Worm (Caenorhabditis elegans): Measurements from ENCODE around the gene K06B4.4.
"Not testable (repeated sequence)": the region's sequence is repeated elsewhere in the genome, so short reads cannot be mapped to it uniquely, and the experiment has no call there.

The K06B4.4 gene

ce11 chrV:15668870-15669269 is at the start of gene K06B4.4:
K06B4.4 (plus strand) TSS chrV:15669170.
- TF ChIP-seq ztf-23 (GFP tag; IDR thresholded peaks at IDR 0.05), result no peak

- no peak for TF ChIP-seq tab-1 (GFP tag; IDR thresholded peaks at IDR 0.05)
- no peak for TF ChIP-seq flt-1 (GFP tag; IDR thresholded peaks at IDR 0.05)
Measured at ce11 chrV:15621518-15621917, 47.5 kb upstream of the K06B4.4 start, which contains the start of gene C55A1.1. C55A1.1 (plus strand) TSS chrV:15621818.

ce11 chrV:15625561-15625960 is 43.4 kb upstream of the K06B4.4 start, which contains the start of gene C55A1.11:
C55A1.11 (plus strand) TSS chrV:15625861.
- TF ChIP-seq ztf-23 (GFP tag; IDR thresholded peaks at IDR 0.05), result no peak
- TF ChIP-seq klf-2 (GFP tag; conservative IDR thresholded peaks at IDR 0.05), result no peak
- no peak for TF ChIP-seq ref-1 (GFP tag; conservative IDR thresholded peaks at IDR 0.05)

ce11 chrV:15629543-15629942 is 39.4 kb upstream of the K06B4.4 start, which contains the start of gene str-248:
str-248 (minus strand) TSS chrV:15629643.
- no peak for TF ChIP-seq klf-2 (GFP tag; conservative IDR thresholded peaks at IDR 0.05)
- TF ChIP-seq T22C8.4 (GFP tag; IDR thresholded peaks at IDR 0.05), result no peak
- TF ChIP-seq ztf-29 (GFP tag; IDR thresholded peaks at IDR 0.05), result no peak
- TF ChIP-seq tab-1 (GFP tag; IDR thresholded peaks at IDR 0.05), result no peak
- TF ChIP-seq med-1 (GFP tag; optimal IDR thresholded peaks at IDR 0.05; ENCODE audit: insufficient read depth), result no peak
- no peak for TF ChIP-seq cog-1 (tag; optimal IDR thresholded peaks at IDR 0.05)
- no peak for TF ChIP-seq ref-1 (GFP tag; conservative IDR thresholded peaks at IDR 0.05)
- no peak for TF ChIP-seq flt-1 (GFP tag; IDR thresholded peaks at IDR 0.05)
- TF ChIP-seq ztf-23 (GFP tag; IDR thresholded peaks at IDR 0.05), result no peak

ce11 chrV:15638853-15639252 is 30.1 kb upstream of the K06B4.4 start, which contains the start of gene srz-44:
srz-44 (minus strand) TSS chrV:15638953.
- TF ChIP-seq ztf-29 (GFP tag; IDR thresholded peaks at IDR 0.05), result no peak
- TF ChIP-seq T22C8.4 (GFP tag; IDR thresholded peaks at IDR 0.05), result no peak
- no peak for TF ChIP-seq tab-1 (GFP tag; IDR thresholded peaks at IDR 0.05)
- no peak for TF ChIP-seq med-1 (GFP tag; optimal IDR thresholded peaks at IDR 0.05; ENCODE audit: insufficient read depth)
- no peak for TF ChIP-seq klf-2 (GFP tag; conservative IDR thresholded peaks at IDR 0.05)
- no peak for TF ChIP-seq ztf-23 (GFP tag; IDR thresholded peaks at IDR 0.05)
- TF ChIP-seq cog-1 (tag; optimal IDR thresholded peaks at IDR 0.05), result no peak
- TF ChIP-seq ref-1 (GFP tag; conservative IDR thresholded peaks at IDR 0.05), result no peak
- no peak for TF ChIP-seq flt-1 (GFP tag; IDR thresholded peaks at IDR 0.05)

ce11 chrV:15643192-15643591 is 25.8 kb upstream of the K06B4.4 start, which contains the start of gene C55A1.4:
C55A1.4 (minus strand) TSS chrV:15643292.
- TF ChIP-seq ztf-29 (GFP tag; IDR thresholded peaks at IDR 0.05); flt-1 (GFP tag; IDR thresholded peaks at IDR 0.05); med-1 (GFP tag; optimal IDR thresholded peaks at IDR 0.05; ENCODE audit: insufficient read depth): not testable (repeated sequence)

- no peak for TF ChIP-seq ztf-29 (GFP tag; IDR thresholded peaks at IDR 0.05)
- TF ChIP-seq ztf-23 (GFP tag; IDR thresholded peaks at IDR 0.05), result no peak
- no peak for TF ChIP-seq cog-1 (tag; optimal IDR thresholded peaks at IDR 0.05)
- TF ChIP-seq flt-1 (GFP tag; IDR thresholded peaks at IDR 0.05), result no peak
Measured at ce11 chrV:15644575-15644974, 24.4 kb upstream of the K06B4.4 start, which contains the start of gene str-23. str-23 (plus strand) TSS chrV:15644875.

ce11 chrV:15647536-15648085 is 21.4 kb upstream of the K06B4.4 start, which contains the start of the genes C55A1.7 and C55A1.6:
C55A1.7 (minus strand) TSS chrV:15647636.
C55A1.6 (plus strand) TSS chrV:15648035.
- TF ChIP-seq klf-2 (GFP tag; conservative IDR thresholded peaks at IDR 0.05); flt-1 (GFP tag; IDR thresholded peaks at IDR 0.05); ztf-29 (GFP tag; IDR thresholded peaks at IDR 0.05): not testable (repeated sequence)

ce11 chrV:15650167-15650566 is 18.8 kb upstream of the K06B4.4 start, which contains the start of gene sru-42:
sru-42 (plus strand) TSS chrV:15650467.
- no peak for TF ChIP-seq klf-2 (GFP tag; conservative IDR thresholded peaks at IDR 0.05)
- TF ChIP-seq med-1 (GFP tag; optimal IDR thresholded peaks at IDR 0.05; ENCODE audit: insufficient read depth), result no peak
- no peak for TF ChIP-seq ztf-23 (GFP tag; IDR thresholded peaks at IDR 0.05)
- TF ChIP-seq T22C8.4 (GFP tag; IDR thresholded peaks at IDR 0.05), result no peak
- TF ChIP-seq ztf-29 (GFP tag; IDR thresholded peaks at IDR 0.05), result no peak
- TF ChIP-seq ref-1 (GFP tag; conservative IDR thresholded peaks at IDR 0.05), result no peak
- no peak for TF ChIP-seq cog-1 (tag; optimal IDR thresholded peaks at IDR 0.05)
- TF ChIP-seq flt-1 (GFP tag; IDR thresholded peaks at IDR 0.05), result no peak

ce11 chrV:15652147-15652546 is 16.8 kb upstream of the K06B4.4 start:
- no peak for TF ChIP-seq cog-1 (tag; optimal IDR thresholded peaks at IDR 0.05)
- no peak for TF ChIP-seq flt-1 (GFP tag; IDR thresholded peaks at IDR 0.05)
- no peak for TF ChIP-seq ref-1 (GFP tag; conservative IDR thresholded peaks at IDR 0.05)
- no peak for TF ChIP-seq tab-1 (GFP tag; IDR thresholded peaks at IDR 0.05)

- no peak for TF ChIP-seq cog-1 (tag; optimal IDR thresholded peaks at IDR 0.05)
- TF ChIP-seq klf-2 (GFP tag; conservative IDR thresholded peaks at IDR 0.05), result no peak
- no peak for TF ChIP-seq ztf-29 (GFP tag; IDR thresholded peaks at IDR 0.05)
- TF ChIP-seq med-1 (GFP tag; optimal IDR thresholded peaks at IDR 0.05; ENCODE audit: insufficient read depth), result no peak
- no peak for TF ChIP-seq T22C8.4 (GFP tag; IDR thresholded peaks at IDR 0.05)
- no peak for TF ChIP-seq flt-1 (GFP tag; IDR thresholded peaks at IDR 0.05)
- no peak for TF ChIP-seq tab-1 (GFP tag; IDR thresholded peaks at IDR 0.05)
- no peak for TF ChIP-seq ref-1 (GFP tag; conservative IDR thresholded peaks at IDR 0.05)
- TF ChIP-seq ztf-23 (GFP tag; IDR thresholded peaks at IDR 0.05), result no peak
Measured at ce11 chrV:15654124-15654523, 14.8 kb upstream of the K06B4.4 start, which contains the start of gene F53E4.2. F53E4.2 (plus strand) TSS chrV:15654424.
